Fruit fly (Drosophila melanogaster) whole organism, wandering third instar larva: ENCODE results near the gene Rdh.

Source experiments
- Dif ChIP-seq: fragments of 200-275, 200-300 bp; sonication (Bioruptor generic); optimal IDR thresholded peaks from 2 replicates; lab custom pipeline; 2018; ENCODE audit warnings: missing biosample characterization, missing genetic modification characterization; ENCODE audit not compliant: partially characterized antibody
- sage ChIP-seq: fragments of 200-800 bp; sonication (Bioruptor generic); optimal IDR thresholded peaks from 2 replicates; lab custom pipeline; 2016; ENCODE audit warnings: missing biosample characterization, mild to moderate bottlenecking, missing genetic modification characterization

DNA sequence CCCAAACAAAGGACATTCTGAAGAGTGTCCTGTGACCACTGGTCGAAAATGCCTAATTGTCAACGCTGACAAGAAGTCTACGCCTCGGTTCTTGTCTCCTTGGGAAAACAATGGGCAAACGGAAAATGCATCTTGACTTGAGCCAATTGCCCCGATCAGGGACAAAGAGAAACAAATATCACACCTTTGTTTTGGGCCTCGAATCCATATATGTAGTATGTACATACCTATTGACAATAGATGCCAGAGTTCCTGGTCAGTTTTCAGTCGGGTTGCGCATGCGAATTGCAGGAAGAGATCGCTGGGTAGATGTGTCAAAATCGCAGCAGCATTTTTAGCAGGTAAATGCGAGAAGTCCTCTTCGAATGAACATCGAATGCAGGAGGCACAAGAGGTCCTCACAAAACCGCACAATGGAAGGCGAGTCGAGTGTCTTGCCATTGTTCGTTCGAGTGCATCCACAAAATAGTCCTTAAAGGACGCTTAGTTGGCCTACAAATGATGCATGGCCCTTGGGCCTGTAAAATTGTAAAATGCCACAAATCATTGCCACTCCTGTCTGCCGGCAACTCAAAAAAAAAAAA, 23.5 kb downstream of the Rdh start:
- no peak for TF ChIP-seq sage (GFP tag; lab: Kevin White, UChicago)
- no peak for TF ChIP-seq Dif (GFP tag; lab: Kevin White, UChicago)
